Fruit fly (Drosophila melanogaster): ENCODE results near the gene wake.
A peak's percentile ranks its signal among the peaks of the same experiment; 100 is the strongest.

Gene wake

dm6 chr3R:22624737-22625136 lies 14.9 kb upstream of the wake start (continued):
- TF ChIP-seq crol (GFP tag; IDR thresholded peaks at IDR 0.05) (no peak), otp (GFP tag; IDR thresholded peaks at IDR 0.05) (peak; percentile 81; the same call in 2 of the 3 replicates), schlank (tag; optimal IDR thresholded peaks at IDR 0.05) (no peak), D (optimal IDR thresholded peaks at IDR 0.05) (no peak), D (GFP tag; optimal IDR thresholded peaks at IDR 0.05) (peak; percentile 49), sug (tag; optimal IDR thresholded peaks at IDR 0.05) (no peak), CG15601 (tag; optimal IDR thresholded peaks at IDR 0.05) (peak; percentile 2), CG7556 (GFP tag; optimal IDR thresholded peaks at IDR 0.05) (peak; percentile 54), klu (GFP tag; IDR thresholded peaks at IDR 0.05) (no peak), nerfin-2 (GFP tag; IDR thresholded peaks at IDR 0.05; ENCODE audit: partially characterized antibody) (no peak), knrl (GFP tag; IDR thresholded peaks at IDR 0.05; ENCODE audit: partially characterized antibody) (no peak), Sox100B (GFP tag; optimal IDR thresholded peaks at IDR 0.05) (no peak), Scr (GFP tag; IDR thresholded peaks at IDR 0.05; ENCODE audit: partially characterized antibody) (no peak), Lhr (GFP tag; optimal IDR thresholded peaks at IDR 0.05) (no peak), Nf-YB (GFP tag; optimal IDR thresholded peaks at IDR 0.05) (no peak), wdn (GFP tag; IDR thresholded peaks at IDR 0.05) (0 out of 2 replicates have a peak, but pooled peaks have one; percentile 41), Ets97D (GFP tag; optimal IDR thresholded peaks at IDR 0.05) (no peak), ap (GFP tag; IDR thresholded peaks at IDR 0.05) (peak; percentile 73), sens (GFP tag) (peak; percentile 97), usp (GFP tag; optimal IDR thresholded peaks at IDR 0.05) (no peak), CG34376 (GFP tag; optimal IDR thresholded peaks at IDR 0.05) (no peak), sr (GFP tag; IDR thresholded peaks at IDR 0.05) (peak; percentile 27; the same call in 1 of the 3 replicates), CG14441 (GFP tag; IDR thresholded peaks at IDR 0.05) (peak; percentile 82), bigmax (GFP tag; optimal IDR thresholded peaks at IDR 0.05) (no peak), Six4 (GFP tag; optimal IDR thresholded peaks at IDR 0.05) (peak; percentile 58), Mrtf (GFP tag; IDR thresholded peaks at IDR 0.05) (peak; percentile 61; the same call in 1 of the 3 replicates), Myb (GFP tag; optimal IDR thresholded peaks at IDR 0.05) (no peak), E2f1 (GFP tag; IDR thresholded peaks at IDR 0.05) (peak; percentile 33), wek (GFP tag; optimal IDR thresholded peaks at IDR 0.05) (no peak), crc (GFP tag; optimal IDR thresholded peaks at IDR 0.05) (peak; percentile 34), ara (GFP tag; IDR thresholded peaks at IDR 0.05) (peak; percentile 76), Doc2 (GFP tag; IDR thresholded peaks at IDR 0.05) (no peak), CG33213 (GFP tag; optimal IDR thresholded peaks at IDR 0.05) (peak; percentile 56), toy (GFP tag; IDR thresholded peaks at IDR 0.05) (no peak), dan (GFP tag; IDR thresholded peaks at IDR 0.05) (no peak), CG42726 (GFP tag; IDR thresholded peaks at IDR 0.05; ENCODE audit: partially characterized antibody) (no peak), trem (tag; optimal IDR thresholded peaks at IDR 0.05) (peak; percentile 42), tup (GFP tag; optimal IDR thresholded peaks at IDR 0.05) (no peak), CG12942 (GFP tag; optimal IDR thresholded peaks at IDR 0.05) (no peak), HLH4C (GFP tag; IDR thresholded peaks at IDR 0.05; ENCODE audit: partially characterized antibody) (no peak), ato (GFP tag; IDR thresholded peaks at IDR 0.05; ENCODE audit: partially characterized antibody) (no peak), Atf6 (GFP tag; IDR thresholded peaks at IDR 0.05) (peak; percentile 60; the same call in 1 of the 2 replicates), ttk (GFP tag; IDR thresholded peaks at IDR 0.05) (peak; percentile 71), CG17802 (tag; optimal IDR thresholded peaks at IDR 0.05) (peak; percentile 29), dmrt11E (tag; optimal IDR thresholded peaks at IDR 0.05) (peak; percentile 61), eve (GFP tag; optimal IDR thresholded peaks at IDR 0.05) (no peak), Hr39 (optimal IDR thresholded peaks at IDR 0.05) (no peak), slp2 (GFP tag; optimal IDR thresholded peaks at IDR 0.05) (peak; percentile 40), Elba2 (GFP tag; optimal IDR thresholded peaks at IDR 0.05) (no peak), chinmo (GFP tag; IDR thresholded peaks at IDR 0.05; ENCODE audit: partially characterized antibody) (no peak), stwl (tag; optimal IDR thresholded peaks at IDR 0.05) (no peak), CG8290 (GFP tag; optimal IDR thresholded peaks at IDR 0.05) (no peak), CG8290 (tag; optimal IDR thresholded peaks at IDR 0.05) (no peak)
